Worm (Caenorhabditis elegans) whole organism, young adult: ENCODE measurements around the gene rab-19.

Source experiments
- B0336.3 ChIP-seq: fragments of 200-800 bp; sonication (Bioruptor generic); IDR thresholded peaks from 2 replicates; pipeline ENCODE4 v1.3.6; 2022; ENCODE audit warnings: missing genetic modification characterization, missing compliant biosample characterization
- F10E7.11 ChIP-seq: sonication (generic microtip); optimal IDR thresholded peaks from 2 replicates; lab custom pipeline; 2017; ENCODE audit warnings: mild to moderate bottlenecking, missing genetic modification characterization, moderate library complexity, missing compliant biosample characterization
- F22D6.2 ChIP-seq: sonication (generic microtip); optimal IDR thresholded peaks from 2 replicates; lab custom pipeline; 2016; ENCODE audit warnings: mild to moderate bottlenecking, missing genetic modification characterization, missing compliant biosample characterization
- F37B4.10 ChIP-seq: fragments of 200-800 bp; sonication (Bioruptor generic); IDR thresholded peaks from 2 replicates; pipeline ENCODE4 v1.3.6; 2022; ENCODE audit warnings: missing genetic modification characterization, missing compliant biosample characterization
- F52B5.7 ChIP-seq: sonication (generic microtip); optimal IDR thresholded peaks from 2 replicates; lab custom pipeline; 2016; ENCODE audit warnings: mild to moderate bottlenecking, missing genetic modification characterization, missing compliant biosample characterization
- F57A8.1 ChIP-seq: fragments of 200-800 bp; sonication (Bioruptor generic); optimal IDR thresholded peaks from 2 replicates; lab custom pipeline; 2018; ENCODE audit warnings: mild to moderate bottlenecking, missing genetic modification characterization, moderate library complexity, missing compliant biosample characterization
- T07F8.4 ChIP-seq: sonication (generic microtip); optimal IDR thresholded peaks from 2 replicates; lab custom pipeline; 2016; ENCODE audit warnings: mild to moderate bottlenecking, missing genetic modification characterization, moderate library complexity, missing compliant biosample characterization
- Y53G8AR.9 ChIP-seq: fragments of 200-800 bp; sonication (Bioruptor generic); conservative IDR thresholded peaks from 2 replicates; pipeline ENCODE4 v1.3.6; 2022; ENCODE audit warnings: missing genetic modification reagents, missing genetic modification characterization, missing compliant biosample characterization
- Y56A3A.18 ChIP-seq: fragments of 200-800 bp; sonication (Bioruptor generic); IDR thresholded peaks from 2 replicates; pipeline ENCODE4 v1.3.6; 2022; ENCODE audit warnings: missing genetic modification reagents, missing genetic modification characterization, missing compliant biosample characterization
- ZK185.1 ChIP-seq: sonication (generic microtip); optimal IDR thresholded peaks from 2 replicates; lab custom pipeline; 2016; ENCODE audit warnings: mild to moderate bottlenecking, missing genetic modification characterization, missing compliant biosample characterization; ENCODE audit not compliant: poor library complexity, severe bottlenecking
- aptf-3 ChIP-seq: fragments of 200-800 bp; sonication (Bioruptor generic); IDR thresholded peaks from 2 replicates; pipeline ENCODE4 v1.3.6; 2022; ENCODE audit warnings: missing genetic modification characterization, missing compliant biosample characterization
- athp-1 ChIP-seq: sonication (generic microtip); optimal IDR thresholded peaks from 2 replicates; lab custom pipeline; 2017; ENCODE audit warnings: mild to moderate bottlenecking, missing genetic modification characterization, missing compliant biosample characterization
- attf-6 ChIP-seq: fragments of 200-800 bp; sonication (Bioruptor generic); IDR thresholded peaks from 2 replicates; pipeline ENCODE4 v1.3.6; 2022; ENCODE audit warnings: missing genetic modification reagents, missing genetic modification characterization, missing compliant biosample characterization
- bed-2 ChIP-seq: fragments of 200-800 bp; sonication (Bioruptor generic); IDR thresholded peaks from 2 replicates; pipeline ENCODE4 v1.3.6; 2022; ENCODE audit warnings: missing genetic modification reagents, missing genetic modification characterization, missing compliant biosample characterization
- cebp-1 ChIP-seq, 2 experiments: fragments of 200-800 bp in 1 of 2; sonication (Bioruptor generic) in 1 of 2; sonication (generic microtip) in 1 of 2; IDR thresholded peaks in 1 of 2; optimal IDR thresholded peaks in 1 of 2; 2 replicates each; pipeline versions ENCODE4 v1.3.6 to Lab custom; 2017 to 2022; ENCODE audit warnings: missing compliant biosample characterization in 2 of 2, missing genetic modification characterization in 2 of 2, mild to moderate bottlenecking in 1 of 2, missing genetic modification reagents in 1 of 2, moderate library complexity in 1 of 2
- cebp-2 ChIP-seq: fragments of 200-800 bp; sonication (Bioruptor generic); IDR thresholded peaks from 2 replicates; pipeline ENCODE4 v1.3.6; 2022; ENCODE audit warnings: missing genetic modification characterization, missing compliant biosample characterization
- ceh-40 ChIP-seq: fragments of 200-800 bp; sonication (Bioruptor generic); IDR thresholded peaks from 2 replicates; pipeline ENCODE4 v1.3.6; 2022; ENCODE audit warnings: missing genetic modification characterization, missing compliant biosample characterization
- ceh-79 ChIP-seq: sonication (generic microtip); optimal IDR thresholded peaks from 2 replicates; lab custom pipeline; 2017; ENCODE audit warnings: mild to moderate bottlenecking, missing genetic modification characterization, missing compliant biosample characterization
- ceh-91 ChIP-seq: fragments of 200-800 bp; sonication (Bioruptor generic); IDR thresholded peaks from 2 replicates; pipeline ENCODE4 v1.3.6; 2022; ENCODE audit warnings: missing genetic modification reagents, missing genetic modification characterization, missing compliant biosample characterization
- chd-7 ChIP-seq: sonication (generic microtip); optimal IDR thresholded peaks from 2 replicates; lab custom pipeline; 2016; ENCODE audit warnings: mild to moderate bottlenecking, missing genetic modification characterization, moderate library complexity, missing compliant biosample characterization
- efl-1 ChIP-seq: fragments of 150-350 bp; optimal IDR thresholded peaks from 2 replicates; lab custom pipeline; 2014; ENCODE audit warnings: missing biosample characterization, missing genetic modification reagents, missing genetic modification characterization
- egl-18 ChIP-seq: fragments of 200-800 bp; sonication (Bioruptor generic); IDR thresholded peaks from 2 replicates; pipeline ENCODE4 v1.3.6; 2022; ENCODE audit warnings: missing genetic modification reagents, missing genetic modification characterization, missing compliant biosample characterization
- egrh-3 ChIP-seq: fragments of 200-800 bp; sonication (Bioruptor generic); IDR thresholded peaks from 2 replicates; pipeline ENCODE4 v1.3.6; 2022; ENCODE audit warnings: missing genetic modification reagents, missing genetic modification characterization, missing compliant biosample characterization
- ekl-4 ChIP-seq: fragments of 200-800 bp; sonication (Bioruptor generic); IDR thresholded peaks from 2 replicates; pipeline ENCODE4 v1.3.6; 2022; ENCODE audit warnings: missing genetic modification reagents, missing genetic modification characterization, missing compliant biosample characterization
- him-1 ChIP-seq: sonication (generic microtip); optimal IDR thresholded peaks from 2 replicates; lab custom pipeline; 2016; ENCODE audit warnings: missing genotype, missing genetic modification reagents, missing genetic modification characterization, missing compliant biosample characterization
- hsf-1 ChIP-seq: fragments of 200-800 bp; sonication (Bioruptor generic); IDR thresholded peaks from 2 replicates; pipeline ENCODE4 v1.3.6; 2022; ENCODE audit warnings: missing genetic modification reagents, missing genetic modification characterization, missing compliant biosample characterization
- lin-40 ChIP-seq: sonication (generic microtip); optimal IDR thresholded peaks from 2 replicates; lab custom pipeline; 2016; ENCODE audit warnings: missing genetic modification characterization, mild to moderate bottlenecking, missing compliant biosample characterization, missing genotype, missing genetic modification reagents
- madf-3 ChIP-seq: fragments of 200-800 bp; sonication (Bioruptor generic); IDR thresholded peaks from 2 replicates; pipeline ENCODE4 v1.3.6; 2022; ENCODE audit warnings: missing genetic modification reagents, missing genetic modification characterization, missing compliant biosample characterization
- madf-6 ChIP-seq: fragments of 200-800 bp; sonication (Bioruptor generic); IDR thresholded peaks from 2 replicates; pipeline ENCODE4 v1.3.6; 2022; ENCODE audit warnings: missing genetic modification reagents, missing genetic modification characterization, missing compliant biosample characterization
- nhr-120 ChIP-seq: fragments of 200-800 bp; sonication (Bioruptor generic); IDR thresholded peaks from 2 replicates; pipeline ENCODE4 v1.3.6; 2022; ENCODE audit warnings: missing genetic modification characterization, missing compliant biosample characterization
- pbrm-1 ChIP-seq: fragments of 200-800 bp; sonication (Bioruptor generic); IDR thresholded peaks from 2 replicates; pipeline ENCODE4 v1.3.6; 2022; ENCODE audit warnings: missing genetic modification reagents, missing genetic modification characterization, missing compliant biosample characterization
- rcor-1 ChIP-seq: fragments of 200-800 bp; sonication (Bioruptor generic); IDR thresholded peaks from 2 replicates; pipeline ENCODE4 v1.3.6; 2022; ENCODE audit warnings: missing genetic modification reagents, missing genetic modification characterization, missing compliant biosample characterization
- rpc-1 ChIP-seq, 2 experiments: fragments of 150-350 bp in 1 of 2; sonication (generic microtip) in 1 of 2; optimal IDR thresholded peaks; 2 replicates each; lab custom pipeline; 2014 to 2018; ENCODE audit warnings: missing biosample characterization in 1 of 2, missing genetic modification characterization in 1 of 2, missing genetic modification reagents in 1 of 2, missing genotype in 1 of 2
- snpc-4 ChIP-seq, 5 experiments: fragments of 150-350 bp in 1 of 5; sonication (generic microtip) in 4 of 5; optimal IDR thresholded peaks; 2 replicates each; lab custom pipeline; 2014 to 2018; ENCODE audit warnings: missing genetic modification characterization in 5 of 5, missing biosample characterization in 3 of 5, antibody characterized with exemption in 2 of 5, mild to moderate bottlenecking in 2 of 5, missing compliant biosample characterization in 2 of 5, missing genotype in 2 of 5, moderate library complexity in 2 of 5, missing genetic modification reagents in 1 of 5
- unc-62 ChIP-seq: fragments of 150-350 bp; optimal IDR thresholded peaks from 2 replicates; lab custom pipeline; 2014; ENCODE audit warnings: missing biosample characterization, missing genetic modification reagents, missing genetic modification characterization
- zfh-2 ChIP-seq: fragments of 200-800 bp; sonication (Bioruptor generic); conservative IDR thresholded peaks from 2 replicates; pipeline ENCODE4 v1.3.6; 2022; ENCODE audit warnings: missing genetic modification reagents, missing genetic modification characterization, missing compliant biosample characterization

The rab-19 gene

ce11 chrIV:13353143-13353773 lies 30.9 kb downstream of the rab-19 start, which contains the start of the genes rec-8 and mex-5 (continued):
- TF ChIP-seq Y56A3A.18 (GFP tag; lab: Robert Waterston, UW) (no peak), F57A8.1 (GFP tag; lab: Kevin White, UChicago) (no peak), T07F8.4 (tag; lab: Kevin White, UChicago) (no peak), lin-40 (no peak), him-1 (tag; lab: Kevin White, UChicago) (peak; percentile 2), hsf-1 (GFP tag; lab: Robert Waterston, UW) (peak; percentile 96), F52B5.7 (tag; lab: Kevin White, UChicago) (no peak), egl-18 (GFP tag; lab: Robert Waterston, UW) (no peak), bed-2 (no peak), F22D6.2 (tag; lab: Kevin White, UChicago) (no peak), ceh-79 (tag; lab: Kevin White, UChicago) (no peak), efl-1 (GFP tag; lab: Kevin White, UChicago) (peak; percentile 98), F37B4.10 (no peak), nhr-120 (GFP tag; lab: Robert Waterston, UW) (no peak), rpc-1 (optimal IDR thresholded peaks at IDR 0.05; lab: Kevin White, UChicago) (no peak), rpc-1 (tag; optimal IDR thresholded peaks at IDR 0.05; lab: Kevin White, UChicago) (peak; percentile 12)

- no peak for TF ChIP-seq cebp-1 (GFP tag; IDR thresholded peaks at IDR 0.05; lab: Robert Waterston, UW)
- TF ChIP-seq cebp-1 (tag; optimal IDR thresholded peaks at IDR 0.05; lab: Kevin White, UChicago) = peak; percentile 25
- peak; percentile 34 for TF ChIP-seq chd-7 (tag; lab: Kevin White, UChicago)
- no peak for TF ChIP-seq rcor-1 (GFP tag; lab: Robert Waterston, UW)
- peak; percentile 47; the same call in 1 of the 2 replicates for TF ChIP-seq ekl-4 (GFP tag; lab: Robert Waterston, UW)
- TF ChIP-seq madf-6 = peak; percentile 42; the same call in 1 of the 2 replicates
- TF ChIP-seq F10E7.11 (tag; lab: Kevin White, UChicago) = peak; percentile 19
- TF ChIP-seq snpc-4 (GFP tag; optimal IDR thresholded peaks at IDR 0.05; lab: Kevin White, UChicago) = no peak
- peak in 1 of 4 experiments; percentile 18 for TF ChIP-seq snpc-4 (tag; optimal IDR thresholded peaks at IDR 0.05; lab: Kevin White, UChicago)
- TF ChIP-seq cebp-2 (GFP tag; lab: Robert Waterston, UW) = peak; percentile 93; the same call in 1 of the 2 replicates
- peak; percentile 80 for TF ChIP-seq zfh-2
- no peak for TF ChIP-seq ceh-40 (GFP tag; lab: Robert Waterston, UW)
- TF ChIP-seq attf-6 (GFP tag; lab: Robert Waterston, UW) = peak; percentile 72
- TF ChIP-seq pbrm-1 (GFP tag; lab: Robert Waterston, UW) = peak; percentile 38; the same call in 1 of the 2 replicates
- no peak for TF ChIP-seq ceh-91
- TF ChIP-seq Y53G8AR.9 (GFP tag; lab: Robert Waterston, UW) = 0 out of 2 replicates have a peak, but pooled peaks have one; percentile 46
- TF ChIP-seq athp-1 (tag; lab: Kevin White, UChicago) = peak; percentile 72
- TF ChIP-seq B0336.3 (GFP tag; lab: Robert Waterston, UW) = no peak
- no peak for TF ChIP-seq ceh-79 (tag; lab: Kevin White, UChicago)
- no peak for TF ChIP-seq ZK185.1 (tag; lab: Kevin White, UChicago)
- 0 out of 2 replicates have a peak, but pooled peaks have one; percentile 25 for TF ChIP-seq madf-3 (GFP tag; lab: Robert Waterston, UW)
- peak; percentile 77; the same call in 1 of the 2 replicates for TF ChIP-seq egrh-3 (GFP tag; lab: Robert Waterston, UW)
- 0 out of 2 replicates have a peak, but pooled peaks have one; percentile 63 for TF ChIP-seq aptf-3 (GFP tag; lab: Robert Waterston, UW)
- no peak for TF ChIP-seq unc-62 (GFP tag; lab: Kevin White, UChicago)
- TF ChIP-seq, all 124 proteins: peak for 15
Observed at ce11 chrIV:13348592-13348991, 35.6 kb downstream of the rab-19 start, which contains the start of gene W02A2.12. Gene W02A2.12, minus strand, starts transcription at chrIV:13348831.
